Fruit fly (Drosophila melanogaster) whole organism, embryonic: ENCODE data around the gene CG42827.

Source experiments
- Antp ChIP-seq: fragments of 200-800 bp; sonication (Bioruptor generic); optimal IDR thresholded peaks from 3 replicates; lab custom pipeline; 2016; ENCODE audit warnings: missing biosample characterization, missing genetic modification characterization
- B-H1 ChIP-seq: fragments of 200-800 bp; sonication (Bioruptor generic); IDR thresholded peaks from 3 replicates; pipeline ENCODE4 v1.3.6; 2022; ENCODE audit warnings: missing biosample characterization, missing genetic modification characterization
- BtbVII ChIP-seq: fragments of 200-800 bp; sonication (Bioruptor generic); optimal IDR thresholded peaks from 3 replicates; lab custom pipeline; 2017; ENCODE audit warnings: missing biosample characterization, mild to moderate bottlenecking, missing genetic modification characterization
- CG10321 ChIP-seq: fragments of 200-800 bp; sonication (Bioruptor generic); IDR thresholded peaks from 2 replicates; pipeline ENCODE4 v1.3.6; 2022; ENCODE audit warnings: missing biosample characterization, missing genetic modification characterization
- CG10654 ChIP-seq: fragments of 200-800 bp; sonication (Bioruptor generic); optimal IDR thresholded peaks from 2 replicates; lab custom pipeline; 2016; ENCODE audit warnings: missing biosample characterization, missing genetic modification characterization
- CG13123 ChIP-seq: fragments of 200-800 bp; sonication (Bioruptor generic); optimal IDR thresholded peaks from 2 replicates; lab custom pipeline; 2016; ENCODE audit warnings: missing biosample characterization, missing genetic modification characterization
- CG13624 ChIP-seq: fragments of 200-800 bp; sonication (Bioruptor generic); optimal IDR thresholded peaks from 2 replicates; lab custom pipeline; 2016; ENCODE audit warnings: missing biosample characterization, missing genetic modification characterization
- CG14441 ChIP-seq: fragments of 200-800 bp; sonication (Bioruptor generic); IDR thresholded peaks from 2 replicates; pipeline ENCODE4 v1.3.6; 2022; ENCODE audit warnings: missing biosample characterization, missing genetic modification characterization
- CG15601 ChIP-seq: fragments of 200-800 bp; sonication (Bioruptor generic); optimal IDR thresholded peaks from 3 replicates; lab custom pipeline; 2019; ENCODE audit warnings: missing biosample characterization, mild to moderate bottlenecking, missing genetic modification characterization, moderate library complexity
- CG1647 ChIP-seq: fragments of 200-800 bp; sonication (Bioruptor generic); optimal IDR thresholded peaks from 3 replicates; lab custom pipeline; 2016; ENCODE audit warnings: missing biosample characterization, missing genetic modification characterization
- CG16779 ChIP-seq: fragments of 200-800 bp; sonication (Bioruptor generic); IDR thresholded peaks from 2 replicates; pipeline ENCODE4 v1.3.6; 2022; ENCODE audit warnings: missing biosample characterization, missing genetic modification characterization
- CG17568 ChIP-seq: fragments of 200-800 bp; sonication (Bioruptor generic); optimal IDR thresholded peaks from 2 replicates; lab custom pipeline; 2018; ENCODE audit warnings: missing biosample characterization, mild to moderate bottlenecking, missing genetic modification characterization, moderate library complexity
- CG1832 ChIP-seq: fragments of 200-800 bp; sonication (Bioruptor generic); optimal IDR thresholded peaks from 2 replicates; lab custom pipeline; 2017; ENCODE audit warnings: missing biosample characterization, mild to moderate bottlenecking, missing genetic modification characterization, inconsistent platforms
- CG31388 ChIP-seq: fragments of 200-800 bp; sonication (Bioruptor generic); optimal IDR thresholded peaks from 2 replicates; lab custom pipeline; 2016; ENCODE audit warnings: missing biosample characterization, missing genetic modification characterization
- CG3847 ChIP-seq: fragments of 200-800 bp; sonication (Bioruptor generic); IDR thresholded peaks from 2 replicates; pipeline ENCODE4 v1.3.6; 2022; ENCODE audit warnings: missing biosample characterization, missing genetic modification characterization
- CG4820 ChIP-seq: fragments of 200-800 bp; sonication (Bioruptor generic); optimal IDR thresholded peaks from 3 replicates; lab custom pipeline; 2016; ENCODE audit warnings: missing biosample characterization, missing genetic modification characterization
- CG4854 ChIP-seq: fragments of 200-800 bp; sonication (Bioruptor generic); optimal IDR thresholded peaks from 2 replicates; lab custom pipeline; 2016; ENCODE audit warnings: missing biosample characterization, missing genetic modification characterization, inconsistent platforms
- CG5245 ChIP-seq: fragments of 200-800 bp; sonication (Bioruptor generic); optimal IDR thresholded peaks from 3 replicates; lab custom pipeline; 2016; ENCODE audit warnings: missing biosample characterization, missing genetic modification characterization
- CG6272 ChIP-seq: fragments of 200-800 bp; sonication (Bioruptor generic); IDR thresholded peaks from 2 replicates; pipeline ENCODE4 v1.3.6; 2022; ENCODE audit warnings: missing biosample characterization, missing genetic modification characterization
- CG7987 ChIP-seq: fragments of 200-800 bp; sonication (Bioruptor generic); optimal IDR thresholded peaks from 2 replicates; lab custom pipeline; 2018; ENCODE audit warnings: missing biosample characterization, mild to moderate bottlenecking, missing genetic modification characterization, moderate library complexity
- CG8388 ChIP-seq: fragments of 200-800 bp; sonication (Bioruptor generic); optimal IDR thresholded peaks from 2 replicates; lab custom pipeline; 2019; ENCODE audit warnings: missing biosample characterization, mild to moderate bottlenecking, missing genetic modification characterization, moderate library complexity
- CG8924 ChIP-seq: fragments of 200-800 bp; optimal IDR thresholded peaks from 3 replicates; lab custom pipeline; 2019; ENCODE audit warnings: missing biosample characterization, mild to moderate bottlenecking, missing genetic modification characterization, moderate library complexity
- CG9797 ChIP-seq: fragments of 200-800 bp; sonication (Bioruptor generic); optimal IDR thresholded peaks from 3 replicates; lab custom pipeline; 2018; ENCODE audit warnings: missing biosample characterization, mild to moderate bottlenecking, missing genetic modification characterization
- CG9932 ChIP-seq: fragments of 200-800 bp; sonication (Bioruptor generic); IDR thresholded peaks from 2 replicates; pipeline ENCODE4 v1.3.6; 2022; ENCODE audit warnings: missing biosample characterization, missing genetic modification characterization
- Dfd ChIP-seq, 2 experiments: fragments of >200 bp; optimal IDR thresholded peaks; 2 replicates each; lab custom pipeline; 2017; ENCODE audit warnings: missing biosample characterization in 2 of 2, missing genetic modification characterization in 2 of 2
- Dip2 ChIP-seq: fragments of 200-800 bp; sonication (Bioruptor generic); IDR thresholded peaks from 2 replicates; pipeline ENCODE4 v1.3.6; 2022; ENCODE audit warnings: missing biosample characterization, missing genetic modification characterization
- Dp ChIP-seq: fragments of 200-800 bp; sonication (Bioruptor generic); optimal IDR thresholded peaks from 2 replicates; lab custom pipeline; 2018; ENCODE audit warnings: missing biosample characterization, mild to moderate bottlenecking, missing genetic modification characterization, moderate library complexity
- Elba2 ChIP-seq: fragments of 200-800 bp; sonication (Bioruptor generic); optimal IDR thresholded peaks from 3 replicates; lab custom pipeline; 2016; ENCODE audit warnings: missing biosample characterization, missing genetic modification characterization
- Ets65A ChIP-seq: fragments of 200-800 bp; sonication (Bioruptor generic); peaks from one replicate; lab custom pipeline; 2016; ENCODE audit warnings: missing biosample characterization, missing genetic modification characterization
- HmgD ChIP-seq: fragments of 200-800 bp; sonication (Bioruptor generic); optimal IDR thresholded peaks from 3 replicates; lab custom pipeline; 2016; ENCODE audit warnings: missing biosample characterization, missing genetic modification characterization
- Hsf ChIP-seq: fragments of 200-800 bp; sonication (Bioruptor generic); optimal IDR thresholded peaks from 3 replicates; lab custom pipeline; 2016; ENCODE audit warnings: missing biosample characterization, missing genetic modification characterization
- Sin3A ChIP-seq: fragments of >200 bp; optimal IDR thresholded peaks from 2 replicates; lab custom pipeline; 2018
- Xbp1 ChIP-seq: fragments of 200-800 bp; sonication (Bioruptor generic); optimal IDR thresholded peaks from 3 replicates; lab custom pipeline; 2016; ENCODE audit warnings: missing biosample characterization, mild to moderate bottlenecking, missing genetic modification characterization
- ara ChIP-seq: fragments of 200-800 bp; sonication (Bioruptor generic); IDR thresholded peaks from 2 replicates; pipeline ENCODE4 v1.3.6; 2022; ENCODE audit warnings: missing biosample characterization, missing genetic modification characterization
- az2 ChIP-seq: fragments of 200-800 bp; sonication (Bioruptor generic); optimal IDR thresholded peaks from 3 replicates; lab custom pipeline; 2016; ENCODE audit warnings: missing biosample characterization, missing genetic modification characterization
- chm ChIP-seq: fragments of 200-800 bp; sonication (Bioruptor generic); IDR thresholded peaks from 2 replicates; pipeline ENCODE4 v1.3.6; 2022; ENCODE audit warnings: missing biosample characterization, missing genetic modification characterization
- chn ChIP-seq: fragments of 200-800 bp; sonication (Bioruptor generic); optimal IDR thresholded peaks from 2 replicates; lab custom pipeline; 2016; ENCODE audit warnings: missing biosample characterization, missing genetic modification characterization
- dmrt11E ChIP-seq: fragments of 200-800 bp; sonication (Bioruptor generic); optimal IDR thresholded peaks from 3 replicates; lab custom pipeline; 2018; ENCODE audit warnings: missing biosample characterization, mild to moderate bottlenecking, missing genetic modification characterization, moderate library complexity
- ems ChIP-seq: fragments of 200-800 bp; sonication (Bioruptor generic); optimal IDR thresholded peaks from 3 replicates; lab custom pipeline; 2016; ENCODE audit warnings: missing biosample characterization, missing genetic modification characterization
- gsb ChIP-seq: fragments of 200-800 bp; sonication (Bioruptor generic); IDR thresholded peaks from 2 replicates; pipeline ENCODE4 v1.3.6; 2022; ENCODE audit warnings: missing biosample characterization, missing genetic modification characterization
- h ChIP-seq: fragments of >200 bp; optimal IDR thresholded peaks from 2 replicates; lab custom pipeline; 2017
- ham ChIP-seq: fragments of 200-800 bp; sonication (Bioruptor generic); IDR thresholded peaks from 2 replicates; pipeline ENCODE4 v1.3.6; 2022; ENCODE audit warnings: missing biosample characterization, missing genetic modification characterization
- jing ChIP-seq: fragments of 200-800 bp; sonication (Bioruptor generic); optimal IDR thresholded peaks from 2 replicates; lab custom pipeline; 2018; ENCODE audit warnings: missing biosample characterization, mild to moderate bottlenecking, missing genetic modification characterization
- ken ChIP-seq: fragments of 200-800 bp; sonication (Bioruptor generic); IDR thresholded peaks from 3 replicates; pipeline ENCODE4 v1.3.6; 2022; ENCODE audit warnings: missing biosample characterization, missing genetic modification characterization
- nmo ChIP-seq: fragments of 200-800 bp; sonication (Bioruptor generic); optimal IDR thresholded peaks from 2 replicates; lab custom pipeline; 2018; ENCODE audit warnings: missing biosample characterization, mild to moderate bottlenecking, missing genetic modification characterization, moderate library complexity
- otp ChIP-seq: fragments of 200-800 bp; sonication (Bioruptor generic); IDR thresholded peaks from 3 replicates; pipeline ENCODE4, ENCODE4 v1.3.6; 2022; ENCODE audit warnings: missing biosample characterization, missing genetic modification characterization
- ro ChIP-seq: fragments of 200-800 bp; sonication (Bioruptor generic); IDR thresholded peaks from 2 replicates; pipeline ENCODE4 v1.3.6; 2022; ENCODE audit warnings: missing biosample characterization, missing genetic modification characterization
- row ChIP-seq: fragments of 200-800 bp; sonication (Bioruptor generic); IDR thresholded peaks from 3 replicates; pipeline ENCODE4 v1.3.6; 2022; ENCODE audit warnings: missing biosample characterization, missing genetic modification characterization
- schlank ChIP-seq: fragments of 200-800 bp; sonication (Bioruptor generic); optimal IDR thresholded peaks from 2 replicates; lab custom pipeline; 2018; ENCODE audit warnings: missing biosample characterization, mild to moderate bottlenecking, missing genetic modification characterization
- sd ChIP-seq: fragments of 200-800 bp; sonication (Bioruptor generic); optimal IDR thresholded peaks from 3 replicates; lab custom pipeline; 2018; ENCODE audit warnings: missing biosample characterization, mild to moderate bottlenecking, missing genetic modification characterization, moderate library complexity
- vnd ChIP-seq: fragments of 200-800 bp; sonication (Bioruptor generic); IDR thresholded peaks from 3 replicates; pipeline ENCODE4 v1.3.6; 2022; ENCODE audit warnings: missing biosample characterization, missing genetic modification characterization; ENCODE audit not compliant: partially characterized antibody
- vvl ChIP-seq: fragments of 200-800 bp; sonication (Bioruptor generic); IDR thresholded peaks from 2 replicates; pipeline ENCODE4 v1.3.6; 2022; ENCODE audit warnings: missing biosample characterization, missing genetic modification characterization
- wor ChIP-seq: fragments of 200-800 bp; sonication (Bioruptor generic); IDR thresholded peaks from 2 replicates; pipeline ENCODE4 v1.3.6; 2022; ENCODE audit warnings: missing biosample characterization, missing genetic modification characterization

Gene CG42827

dm6 chr3R:23363515-23364124 lies 9.1 kb upstream of the CG42827 start, which contains the start of gene CG4408 (continued):
- no peak for TF ChIP-seq dmrt11E (tag; lab: Kevin White, UChicago)
- peak; percentile 54 for TF ChIP-seq CG13624
- no peak for TF ChIP-seq schlank
- no peak for TF ChIP-seq CG8388 (GFP tag; lab: Kevin White, UChicago)
- no peak for TF ChIP-seq B-H1 (GFP tag; lab: Robert Waterston, UW)
- peak; percentile 35; the same call in 1 of the 2 replicates for TF ChIP-seq CG3847 (GFP tag; lab: Robert Waterston, UW)
- no peak for TF ChIP-seq CG4820 (GFP tag; lab: Kevin White, UChicago)
- TF ChIP-seq az2 (GFP tag; lab: Kevin White, UChicago), result no peak
- no peak for TF ChIP-seq Sin3A (lab: Kevin White, UChicago)
- no peak for TF ChIP-seq gsb (GFP tag; lab: Robert Waterston, UW)
- TF ChIP-seq chm (GFP tag; lab: Robert Waterston, UW), result no peak
- TF ChIP-seq Ets65A, result peak; percentile 30
- no peak for TF ChIP-seq CG10654 (GFP tag; lab: Kevin White, UChicago)
- TF ChIP-seq otp (GFP tag; lab: Robert Waterston, UW), result no peak
- no peak for TF ChIP-seq CG4854
- TF ChIP-seq Antp (GFP tag; lab: Kevin White, UChicago), result no peak
- TF ChIP-seq Elba2 (GFP tag; lab: Kevin White, UChicago), result no peak
- no peak for TF ChIP-seq h (lab: Kevin White, UChicago)
- peak; percentile 10 for TF ChIP-seq Xbp1
- TF ChIP-seq CG5245 (GFP tag; lab: Kevin White, UChicago), result peak; percentile 0
- TF ChIP-seq CG7987 (GFP tag; lab: Kevin White, UChicago), result no peak
- no peak for TF ChIP-seq CG15601 (tag; lab: Kevin White, UChicago)
- 0 out of 2 replicates have a peak, but pooled peaks have one; percentile 22 for TF ChIP-seq CG6272
- TF ChIP-seq ro (GFP tag; lab: Robert Waterston, UW), result no peak
- TF ChIP-seq CG9932 (GFP tag; lab: Robert Waterston, UW), result no peak
- TF ChIP-seq Dfd (GFP tag; optimal IDR thresholded peaks at IDR 0.05; lab: Kevin White, UChicago), result no peak
- no peak for TF ChIP-seq CG1832 (GFP tag; lab: Kevin White, UChicago)
- no peak for TF ChIP-seq ken (GFP tag; lab: Robert Waterston, UW)
- peak; percentile 73 for TF ChIP-seq vvl (GFP tag; lab: Robert Waterston, UW)
- no peak for TF ChIP-seq sd (tag; lab: Kevin White, UChicago)
- peak; percentile 19 for TF ChIP-seq Hsf
- TF ChIP-seq CG1647 (GFP tag; lab: Kevin White, UChicago), result no peak
- no peak for TF ChIP-seq CG31388
- no peak for TF ChIP-seq CG17568 (GFP tag; lab: Kevin White, UChicago)
- no peak for TF ChIP-seq Dp (GFP tag; lab: Kevin White, UChicago)
- peak; percentile 32 for TF ChIP-seq CG8924 (tag; lab: Kevin White, UChicago)
- TF ChIP-seq CG13123 (GFP tag; lab: Kevin White, UChicago), result no peak
- TF ChIP-seq ems (GFP tag; lab: Kevin White, UChicago), result no peak
- TF ChIP-seq ara (GFP tag; lab: Robert Waterston, UW), result no peak
- TF ChIP-seq chn (GFP tag; lab: Kevin White, UChicago), result no peak
- TF ChIP-seq CG10321, result no peak
- TF ChIP-seq CG14441 (GFP tag; lab: Robert Waterston, UW), result no peak
- no peak for TF ChIP-seq ham
- TF ChIP-seq row (GFP tag; lab: Robert Waterston, UW), result peak; percentile 70
- TF ChIP-seq HmgD (GFP tag; lab: Kevin White, UChicago), result no peak
- TF ChIP-seq vnd (GFP tag; lab: Robert Waterston, UW), result no peak
- TF ChIP-seq Dip2 (GFP tag; lab: Robert Waterston, UW), result no peak
- no peak for TF ChIP-seq CG9797
- no peak for TF ChIP-seq CG16779 (GFP tag; lab: Robert Waterston, UW)
- TF ChIP-seq nmo (GFP tag; lab: Kevin White, UChicago), result peak; percentile 34
- TF ChIP-seq wor (GFP tag; lab: Robert Waterston, UW), result no peak
- no peak for TF ChIP-seq jing (GFP tag; lab: Kevin White, UChicago)
- TF ChIP-seq BtbVII (GFP tag; lab: Kevin White, UChicago), result no peak
